Worm (Caenorhabditis elegans): ENCODE results near the gene dmsr-10.

ce11 chrV:6783044-6783625 lies 18.6 kb downstream of the dmsr-10 start:
- TF ChIP-seq dao-5 (tag; optimal IDR thresholded peaks at IDR 0.05) = no peak
- TF ChIP-seq him-1 (tag; optimal IDR thresholded peaks at IDR 0.05) = no peak
